Worm (Caenorhabditis elegans): Measurements from ENCODE around the gene C29F7.1.

C29F7.1 gene

ce11 chrX:13419884-13420339 lies 10.2 kb downstream of the C29F7.1 start, which contains the start of gene C29F7.3 (continued):
- no peak for TF ChIP-seq attf-4 (tag; optimal IDR thresholded peaks at IDR 0.05)
- no peak for TF ChIP-seq lin-29 (GFP tag; IDR thresholded peaks at IDR 0.05)
- no peak for TF ChIP-seq skn-1 (tag; optimal IDR thresholded peaks at IDR 0.05)
- TF ChIP-seq dpl-1 (GFP tag; optimal IDR thresholded peaks at IDR 0.05) = no peak
- TF ChIP-seq daf-12 (tag; optimal IDR thresholded peaks at IDR 0.05) = no peak
- TF ChIP-seq Y5F2A.4 (GFP tag; optimal IDR thresholded peaks at IDR 0.05) = no peak
- no peak for TF ChIP-seq daf-8 (GFP tag; IDR thresholded peaks at IDR 0.05)
- peak in 1 of 2 experiments; percentile 66 for TF ChIP-seq unc-62 (GFP tag; optimal IDR thresholded peaks at IDR 0.05 in 1 of 2)
- TF ChIP-seq unc-62 (tag; optimal IDR thresholded peaks at IDR 0.05) = no peak
- no peak for TF ChIP-seq dmd-9 (GFP tag; IDR thresholded peaks at IDR 0.05)
- no peak for TF ChIP-seq pqm-1 (tag; optimal IDR thresholded peaks at IDR 0.05)
- no peak for TF ChIP-seq Y75B8A.6 (GFP tag; IDR thresholded peaks at IDR 0.05)

- TF ChIP-seq nhr-6 (tag; optimal IDR thresholded peaks at IDR 0.05) = no peak
- TF ChIP-seq gei-8 (GFP tag; optimal IDR thresholded peaks at IDR 0.05) = no peak
- TF ChIP-seq ztf-7 (tag; optimal IDR thresholded peaks at IDR 0.05) = no peak
- TF ChIP-seq Y105C5A.15 (GFP tag; IDR thresholded peaks at IDR 0.05) = no peak
- TF ChIP-seq dmd-8 (GFP tag; IDR thresholded peaks at IDR 0.05) = no peak
- no peak for TF ChIP-seq dve-1 (tag; optimal IDR thresholded peaks at IDR 0.05; ENCODE audit: insufficient read depth)
- no peak for TF ChIP-seq dpl-1 (GFP tag; optimal IDR thresholded peaks at IDR 0.05)
- TF ChIP-seq T26A8.4 (GFP tag; IDR thresholded peaks at IDR 0.05) = no peak
- TF ChIP-seq zip-11 (GFP tag; IDR thresholded peaks at IDR 0.05) = no peak
- no peak for TF ChIP-seq zfp-2 (tag; optimal IDR thresholded peaks at IDR 0.05)
- TF ChIP-seq hif-1 (tag; optimal IDR thresholded peaks at IDR 0.05) = no peak
- TF ChIP-seq saeg-2 (GFP tag; IDR thresholded peaks at IDR 0.05) = no peak
- TF ChIP-seq Y48G9A.11 (GFP tag; IDR thresholded peaks at IDR 0.05) = no peak
- peak; percentile 63 for TF ChIP-seq nhr-28 (tag; optimal IDR thresholded peaks at IDR 0.05)
- no peak for TF ChIP-seq ceh-28 (tag; optimal IDR thresholded peaks at IDR 0.05)
- no peak for TF ChIP-seq lir-3 (tag; optimal IDR thresholded peaks at IDR 0.05)
- no peak for TF ChIP-seq ceh-32 (tag; optimal IDR thresholded peaks at IDR 0.05; ENCODE audit: poor library complexity)
- TF ChIP-seq hlh-11 (tag; optimal IDR thresholded peaks at IDR 0.05) = no peak
- TF ChIP-seq daf-16 (GFP tag; optimal IDR thresholded peaks at IDR 0.05) = no peak
- peak; percentile 71 for TF ChIP-seq daf-16 (tag; optimal IDR thresholded peaks at IDR 0.05)
- TF ChIP-seq aha-1 (tag) = peak; percentile 57
- TF ChIP-seq lin-13 (GFP tag; optimal IDR thresholded peaks at IDR 0.05) = no peak
- no peak for TF ChIP-seq ama-1 (optimal IDR thresholded peaks at IDR 0.05)
- peak; percentile 72 for TF ChIP-seq dmd-6 (GFP tag; IDR thresholded peaks at IDR 0.05)
- TF ChIP-seq ztf-11 (tag; optimal IDR thresholded peaks at IDR 0.05) = no peak
- TF ChIP-seq sdz-12 (GFP tag; optimal IDR thresholded peaks at IDR 0.05) = no peak
- TF ChIP-seq nhr-237 (tag; optimal IDR thresholded peaks at IDR 0.05) = no peak
- no peak for TF ChIP-seq attf-4 (tag; optimal IDR thresholded peaks at IDR 0.05)
- TF ChIP-seq pqm-1 (tag; optimal IDR thresholded peaks at IDR 0.05) = peak; percentile 67
- TF ChIP-seq egl-43 (GFP tag; IDR thresholded peaks at IDR 0.05) = no peak
- TF ChIP-seq Y5F2A.4 (GFP tag; optimal IDR thresholded peaks at IDR 0.05) = no peak
Observed at ce11 chrX:13421068-13421467, 11.3 kb downstream of the C29F7.1 start.

- TF ChIP-seq aha-1 (tag) (peak; percentile 27), mxl-3 (GFP tag; optimal IDR thresholded peaks at IDR 0.05) (no peak), egl-27 (tag; optimal IDR thresholded peaks at IDR 0.05) (no peak), mdt-29 (GFP tag; IDR thresholded peaks at IDR 0.05) (no peak), ZK546.5 (tag; optimal IDR thresholded peaks at IDR 0.05) (no peak)
Observed at ce11 chrX:13423340-13423739, 13.6 kb downstream of the C29F7.1 start, which contains the start of gene fkh-3. Gene fkh-3, minus strand, starts transcription at chrX:13423440.
